Worm (Caenorhabditis elegans) whole organism, late embryonic: Measurements from ENCODE around the gene ZK180.8.

Source experiments
- C08G9.2 ChIP-seq: sonication (generic microtip); optimal IDR thresholded peaks from 2 replicates; lab custom pipeline; 2016; ENCODE audit warnings: mild to moderate bottlenecking, missing genetic modification characterization, moderate library complexity, missing compliant biosample characterization
- F13H6.1 ChIP-seq: sonication (generic microtip); optimal IDR thresholded peaks from 2 replicates; lab custom pipeline; 2016; ENCODE audit warnings: missing genetic modification characterization, missing compliant biosample characterization
- K09A11.1 ChIP-seq: sonication (generic microtip); optimal IDR thresholded peaks from 2 replicates; lab custom pipeline; 2017; ENCODE audit warnings: antibody characterized with exemption, mild to moderate bottlenecking, missing genetic modification characterization, missing compliant biosample characterization; ENCODE audit not compliant: insufficient read depth
- T23F11.4 ChIP-seq: fragments of 200-800 bp; sonication (Bioruptor generic); optimal IDR thresholded peaks from 2 replicates; lab custom pipeline; 2018; ENCODE audit warnings: mild to moderate bottlenecking, missing genetic modification characterization, missing compliant biosample characterization
- Y22D7AL.16 ChIP-seq: sonication (generic microtip); optimal IDR thresholded peaks from 2 replicates; lab custom pipeline; 2016; ENCODE audit warnings: missing genetic modification characterization, missing compliant biosample characterization
- ahr-1 ChIP-seq: sonication (generic microtip); optimal IDR thresholded peaks from 2 replicates; lab custom pipeline; 2016; ENCODE audit warnings: missing genetic modification characterization, missing compliant biosample characterization
- ceh-14 ChIP-seq: sonication (generic microtip); optimal IDR thresholded peaks from 2 replicates; lab custom pipeline; 2016; ENCODE audit warnings: missing genotype, missing genetic modification characterization, missing compliant biosample characterization
- ceh-19 ChIP-seq: fragments of 200-800 bp; sonication (Bioruptor generic); optimal IDR thresholded peaks from 2 replicates; lab custom pipeline; 2018; ENCODE audit warnings: mild to moderate bottlenecking, missing genetic modification characterization, missing compliant biosample characterization
- ceh-2 ChIP-seq: sonication (generic microtip); optimal IDR thresholded peaks from 2 replicates; lab custom pipeline; 2016; ENCODE audit warnings: missing genotype, missing genetic modification characterization, missing compliant biosample characterization
- ceh-22 ChIP-seq: sonication (generic microtip); optimal IDR thresholded peaks from 2 replicates; lab custom pipeline; 2017; ENCODE audit warnings: missing biosample characterization, missing genetic modification characterization
- ceh-24 ChIP-seq: sonication (generic microtip); optimal IDR thresholded peaks from 2 replicates; lab custom pipeline; 2016; ENCODE audit warnings: mild to moderate bottlenecking, missing genetic modification characterization, missing compliant biosample characterization
- ceh-31 ChIP-seq: sonication (generic microtip); optimal IDR thresholded peaks from 2 replicates; lab custom pipeline; 2016; ENCODE audit warnings: missing genetic modification characterization, missing compliant biosample characterization
- ceh-48 ChIP-seq: sonication (generic microtip); optimal IDR thresholded peaks from 2 replicates; lab custom pipeline; 2016; ENCODE audit warnings: missing genetic modification characterization, inconsistent platforms, missing compliant biosample characterization
- elt-2 ChIP-seq: sonication (generic microtip); optimal IDR thresholded peaks from 2 replicates; lab custom pipeline; 2016; ENCODE audit warnings: missing genetic modification reagents, missing genetic modification characterization, missing compliant biosample characterization
- elt-4 ChIP-seq: sonication (generic microtip); optimal IDR thresholded peaks from 2 replicates; lab custom pipeline; 2016; ENCODE audit warnings: missing genetic modification characterization, missing compliant biosample characterization
- gmeb-2 ChIP-seq: sonication (generic microtip); optimal IDR thresholded peaks from 2 replicates; lab custom pipeline; 2016; ENCODE audit warnings: missing genetic modification characterization, inconsistent platforms, missing compliant biosample characterization
- hlh-13 ChIP-seq: fragments of 200-800 bp; sonication (Bioruptor generic); optimal IDR thresholded peaks from 2 replicates; lab custom pipeline; 2018; ENCODE audit warnings: mild to moderate bottlenecking, missing genetic modification characterization, missing compliant biosample characterization
- hlh-15 ChIP-seq: sonication (generic microtip); optimal IDR thresholded peaks from 2 replicates; lab custom pipeline; 2016; ENCODE audit warnings: missing genetic modification characterization, missing compliant biosample characterization
- hlh-30 ChIP-seq: sonication (generic microtip); optimal IDR thresholded peaks from 2 replicates; lab custom pipeline; 2017; ENCODE audit warnings: antibody characterized with exemption, missing genetic modification characterization, missing compliant biosample characterization; ENCODE audit not compliant: insufficient read depth
- hlh-6 ChIP-seq: sonication (generic microtip); optimal IDR thresholded peaks from 2 replicates; lab custom pipeline; 2016; ENCODE audit warnings: missing genotype, missing genetic modification characterization, missing compliant biosample characterization
- hlh-8 ChIP-seq: sonication (generic microtip); optimal IDR thresholded peaks from 2 replicates; lab custom pipeline; 2016; ENCODE audit warnings: missing genotype, missing genetic modification characterization, missing compliant biosample characterization
- madf-2 ChIP-seq: sonication (generic microtip); optimal IDR thresholded peaks from 2 replicates; lab custom pipeline; 2017; ENCODE audit warnings: missing genetic modification characterization, missing compliant biosample characterization
- nhr-11 ChIP-seq: fragments of 150-350 bp; optimal IDR thresholded peaks from 2 replicates; lab custom pipeline; 2014; ENCODE audit warnings: missing biosample characterization, missing genetic modification characterization
- odd-2 ChIP-seq: sonication (generic microtip); optimal IDR thresholded peaks from 2 replicates; lab custom pipeline; 2017; ENCODE audit warnings: antibody characterized with exemption, mild to moderate bottlenecking, missing genetic modification characterization, missing compliant biosample characterization
- pag-3 ChIP-seq: sonication (generic microtip); optimal IDR thresholded peaks from 2 replicates; lab custom pipeline; 2016; ENCODE audit warnings: missing compliant biosample characterization, missing genetic modification characterization, borderline replicate concordance
- pat-9 ChIP-seq: fragments of 200-800 bp; sonication (Bioruptor generic); optimal IDR thresholded peaks from 2 replicates; lab custom pipeline; 2018; ENCODE audit warnings: mild to moderate bottlenecking, missing genetic modification characterization, moderate library complexity, missing compliant biosample characterization
- pax-1 ChIP-seq: fragments of 150-350 bp; optimal IDR thresholded peaks from 2 replicates; lab custom pipeline; 2014; ENCODE audit warnings: missing biosample characterization, missing genetic modification characterization
- pha-2 ChIP-seq: sonication (generic microtip); optimal IDR thresholded peaks from 2 replicates; lab custom pipeline; 2017; ENCODE audit warnings: mild to moderate bottlenecking, missing genetic modification characterization, missing compliant biosample characterization
- pha-4 ChIP-seq: fragments of 150-350 bp; optimal IDR thresholded peaks from 2 replicates; lab custom pipeline; 2018; ENCODE audit warnings: missing biosample characterization, missing genetic modification reagents, missing genetic modification characterization
- pros-1 ChIP-seq: fragments of 150-350 bp; optimal IDR thresholded peaks from 2 replicates; lab custom pipeline; 2014; ENCODE audit warnings: missing biosample characterization, missing genetic modification reagents, missing genetic modification characterization
- rnt-1 ChIP-seq: sonication (generic microtip); optimal IDR thresholded peaks from 2 replicates; lab custom pipeline; 2016; ENCODE audit warnings: missing genetic modification characterization, missing compliant biosample characterization
- sdc-2 ChIP-seq: sonication (generic microtip); optimal IDR thresholded peaks from 2 replicates; lab custom pipeline; 2016; ENCODE audit warnings: missing genotype, missing genetic modification characterization, missing compliant biosample characterization
- sox-2 ChIP-seq: fragments of 200-800 bp; sonication (Bioruptor generic); IDR thresholded peaks from 2 replicates; pipeline ENCODE4 v1.3.6; 2022; ENCODE audit warnings: missing genetic modification reagents, missing genetic modification characterization, missing compliant biosample characterization
- sox-4 ChIP-seq: sonication (generic microtip); optimal IDR thresholded peaks from 2 replicates; lab custom pipeline; 2017; ENCODE audit warnings: mild to moderate bottlenecking, missing genetic modification characterization, inconsistent platforms, missing compliant biosample characterization
- ttx-3 ChIP-seq: sonication (generic microtip); optimal IDR thresholded peaks from 2 replicates; lab custom pipeline; 2016; ENCODE audit warnings: missing genetic modification reagents, missing genetic modification characterization, missing compliant biosample characterization
- unc-3 ChIP-seq, 2 experiments: fragments of 200-800 bp in 1 of 2; sonication (Bioruptor generic) in 1 of 2; sonication (generic microtip) in 1 of 2; conservative IDR thresholded peaks in 1 of 2; optimal IDR thresholded peaks in 1 of 2; 2 replicates each; pipeline versions ENCODE4 v1.3.6 to Lab custom; 2016 to 2022; ENCODE audit warnings: missing compliant biosample characterization in 2 of 2, missing genetic modification characterization in 2 of 2, missing genetic modification reagents in 1 of 2
- unc-42 ChIP-seq: sonication (generic microtip); optimal IDR thresholded peaks from 2 replicates; lab custom pipeline; 2016; ENCODE audit warnings: missing genotype, missing genetic modification characterization, missing compliant biosample characterization
- unc-55 ChIP-seq: sonication (generic microtip); optimal IDR thresholded peaks from 2 replicates; lab custom pipeline; 2017; ENCODE audit warnings: missing biosample characterization, missing genetic modification reagents, missing genetic modification characterization

The ZK180.8 gene

DNA sequence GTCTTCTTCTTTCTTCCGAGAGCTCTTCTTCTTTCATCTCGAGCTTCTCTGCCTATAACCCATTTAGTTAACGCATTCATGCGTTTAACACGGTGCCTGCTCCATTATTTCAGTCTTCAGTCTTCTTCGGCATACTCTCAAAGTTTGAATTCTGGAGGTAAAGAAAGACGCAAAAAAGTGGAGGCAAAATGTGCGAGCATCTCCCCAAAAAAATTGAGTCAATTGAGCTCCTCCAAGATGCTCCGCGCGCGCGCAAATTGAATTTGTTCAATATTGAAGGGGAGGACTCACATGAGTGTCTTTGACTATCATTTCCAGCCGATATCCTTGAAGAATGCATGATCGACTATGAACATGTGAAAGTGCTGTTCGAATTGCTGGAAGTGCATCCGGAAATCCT lies 6.4 kb downstream of the ZK180.8 start:
- TF ChIP-seq ceh-24 (tag; lab: Kevin White, UChicago) (no peak), ceh-19 (GFP tag; lab: Kevin White, UChicago) (no peak), gmeb-2 (no peak), rnt-1 (no peak), ttx-3 (no peak), F13H6.1 (tag; lab: Kevin White, UChicago) (no peak), elt-2 (tag; lab: Kevin White, UChicago) (no peak), ceh-31 (tag; lab: Kevin White, UChicago) (peak; percentile 51), unc-42 (tag; lab: Kevin White, UChicago) (peak; percentile 96), sox-2 (no peak)

DNA sequence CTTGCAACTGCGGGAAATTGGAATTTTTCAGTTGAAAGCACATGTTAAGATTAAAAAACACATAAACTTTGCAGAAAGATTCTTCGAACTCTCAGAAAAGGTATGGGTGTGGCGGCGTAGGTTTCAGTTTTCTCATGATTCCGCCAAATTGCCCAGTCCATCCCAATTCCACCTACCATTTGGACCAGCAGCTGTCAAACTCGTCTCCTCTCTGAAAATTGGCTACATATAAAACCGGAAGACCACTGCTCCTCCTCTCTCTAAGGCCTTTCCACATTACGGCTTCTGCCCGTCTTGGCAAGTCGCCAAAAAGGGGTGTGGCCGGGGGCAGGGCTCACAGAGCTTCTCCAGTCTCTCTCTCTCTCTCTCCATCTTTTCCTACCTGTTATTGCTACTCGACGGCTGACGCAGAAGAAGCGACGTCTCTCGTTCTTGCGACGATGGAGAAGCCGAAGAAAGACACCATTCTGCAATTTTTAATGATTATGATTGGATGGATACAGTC lies 21.3 kb downstream of the ZK180.8 start, which contains the start of gene ZK180.7:
ZK180.7 (plus strand) TSS at position 395 of the 505 bp plus-strand sequence.
- TF ChIP-seq odd-2 (tag; lab: Kevin White, UChicago) (no peak), sdc-2 (tag; lab: Kevin White, UChicago) (no peak), hlh-6 (tag; lab: Kevin White, UChicago) (no peak), elt-4 (tag; lab: Kevin White, UChicago) (no peak), ceh-24 (tag; lab: Kevin White, UChicago) (no peak), K09A11.1 (no peak), ceh-48 (tag; lab: Kevin White, UChicago) (no peak), pax-1 (tag; lab: Kevin White, UChicago) (no peak), ahr-1 (no peak), unc-3 (GFP tag; conservative IDR thresholded peaks at IDR 0.05; lab: Robert Waterston, UW) (no peak), unc-3 (tag; optimal IDR thresholded peaks at IDR 0.05; lab: Kevin White, UChicago) (no peak), sox-2 (no peak), hlh-13 (GFP tag; lab: Kevin White, UChicago) (no peak), F13H6.1 (tag; lab: Kevin White, UChicago) (no peak), pros-1 (tag; lab: Kevin White, UChicago) (no peak), sox-4 (tag; lab: Kevin White, UChicago) (no peak), pat-9 (tag; lab: Kevin White, UChicago) (no peak), rnt-1 (no peak)

ce11 chrIV:4486738-4487137 lies 24.8 kb downstream of the ZK180.8 start, which contains the start of gene trx-3:
trx-3 (plus strand) TSS chrIV:4487028.
- TF ChIP-seq nhr-11 (no peak), pat-9 (tag; lab: Kevin White, UChicago) (no peak), sdc-2 (tag; lab: Kevin White, UChicago) (no peak), elt-2 (tag; lab: Kevin White, UChicago) (no peak), hlh-15 (tag; lab: Kevin White, UChicago) (no peak), T23F11.4 (no peak)

DNA sequence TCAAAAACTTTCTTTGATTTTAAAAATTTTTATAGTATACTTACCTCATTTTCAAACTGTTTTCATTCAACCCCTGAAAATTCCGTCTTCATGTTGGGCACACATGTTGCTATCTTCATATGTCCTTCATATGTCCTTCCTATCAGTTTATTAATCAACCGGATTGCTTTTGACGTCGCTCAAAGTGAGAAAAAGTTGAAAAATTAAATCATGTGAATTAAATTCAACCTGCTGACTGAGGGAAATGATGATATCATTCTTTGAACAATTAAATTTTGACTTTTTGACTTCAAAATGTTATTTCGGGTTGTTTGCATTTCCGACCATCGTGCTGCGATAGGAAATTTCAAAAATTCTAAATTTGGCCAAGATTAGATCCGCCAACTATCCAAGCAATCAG lies 27.0 kb downstream of the ZK180.8 start:
- TF ChIP-seq C08G9.2 (tag; lab: Kevin White, UChicago) (no peak), gmeb-2 (no peak), unc-42 (tag; lab: Kevin White, UChicago) (no peak), hlh-30 (tag; lab: Kevin White, UChicago) (no peak), pag-3 (tag; lab: Kevin White, UChicago) (no peak), sox-4 (tag; lab: Kevin White, UChicago) (no peak), ceh-22 (tag; lab: Kevin White, UChicago) (no peak), ceh-31 (tag; lab: Kevin White, UChicago) (no peak), unc-55 (GFP tag; lab: Kevin White, UChicago) (no peak), ceh-2 (tag; lab: Kevin White, UChicago) (no peak), ceh-14 (tag; lab: Kevin White, UChicago) (no peak), pax-1 (tag; lab: Kevin White, UChicago) (no peak), pha-2 (tag; lab: Kevin White, UChicago) (no peak), sdc-2 (tag; lab: Kevin White, UChicago) (no peak), hlh-8 (tag; lab: Kevin White, UChicago) (no peak), pros-1 (tag; lab: Kevin White, UChicago) (no peak), pha-4 (no peak), Y22D7AL.16 (tag; lab: Kevin White, UChicago) (no peak), madf-2 (tag; lab: Kevin White, UChicago) (no peak)
